Worm (Caenorhabditis elegans) whole organism, L4 larva: ENCODE results near the gene unc-79.

ENCODE experiments used
- F10B5.3 ChIP-seq: sonication (generic microtip); optimal IDR thresholded peaks from 2 replicates; lab custom pipeline; 2016; ENCODE audit warnings: mild to moderate bottlenecking, missing genetic modification characterization, missing compliant biosample characterization
- F26F4.8 ChIP-seq: fragments of 200-800 bp; sonication (Bioruptor generic); conservative IDR thresholded peaks from 2 replicates; pipeline ENCODE4 v1.3.6; 2022; ENCODE audit warnings: missing genetic modification characterization, missing compliant biosample characterization
- F44E2.7 ChIP-seq: fragments of 200-800 bp; sonication (Bioruptor generic); IDR thresholded peaks from 2 replicates; pipeline ENCODE4 v2.1.2; 2022; ENCODE audit warnings: missing genetic modification characterization, missing compliant biosample characterization
- T26A8.4 ChIP-seq: fragments of 200-800 bp; sonication (Bioruptor generic); IDR thresholded peaks from 2 replicates; pipeline ENCODE4 v1.3.6; 2022; ENCODE audit warnings: missing genetic modification characterization, missing compliant biosample characterization
- Y48G9A.11 ChIP-seq: fragments of 200-800 bp; sonication (Bioruptor generic); IDR thresholded peaks from 2 replicates; pipeline ENCODE4 v1.3.6; 2022; ENCODE audit warnings: missing genetic modification reagents, missing genetic modification characterization, missing compliant biosample characterization
- Y5F2A.4 ChIP-seq: fragments of 200-800 bp; sonication (Bioruptor generic); optimal IDR thresholded peaks from 2 replicates; lab custom pipeline; 2018; ENCODE audit warnings: mild to moderate bottlenecking, missing genetic modification characterization, missing compliant biosample characterization
- ZK337.2 ChIP-seq: fragments of 200-800 bp; sonication (Bioruptor generic); IDR thresholded peaks from 2 replicates; pipeline ENCODE4 v1.3.6; 2022; ENCODE audit warnings: missing genetic modification reagents, missing genetic modification characterization, missing compliant biosample characterization
- ZK546.5 ChIP-seq, 2 experiments: sonication (generic microtip); optimal IDR thresholded peaks; 2 replicates each; lab custom pipeline; 2017; ENCODE audit warnings: missing biosample characterization in 2 of 2, missing genetic modification characterization in 2 of 2
- attf-4 ChIP-seq: sonication (generic microtip); optimal IDR thresholded peaks from 3 replicates; lab custom pipeline; 2017; ENCODE audit warnings: missing biosample characterization, missing genetic modification characterization
- ceh-20 ChIP-seq: fragments of 200-800 bp; sonication (Bioruptor generic); IDR thresholded peaks from 2 replicates; pipeline ENCODE4 v1.3.6; 2022; ENCODE audit warnings: missing genetic modification reagents, missing genetic modification characterization, missing compliant biosample characterization
- ceh-28 ChIP-seq: fragments of 150-350 bp; optimal IDR thresholded peaks from 2 replicates; lab custom pipeline; 2014; ENCODE audit warnings: missing biosample characterization, missing genetic modification reagents, missing genetic modification characterization
- ceh-32 ChIP-seq: sonication (generic microtip); optimal IDR thresholded peaks from 2 replicates; lab custom pipeline; 2016; ENCODE audit warnings: mild to moderate bottlenecking, missing genetic modification characterization, missing compliant biosample characterization; ENCODE audit not compliant: poor library complexity
- ceh-44 ChIP-seq: fragments of 200-800 bp; sonication (Bioruptor generic); IDR thresholded peaks from 2 replicates; pipeline ENCODE4 v1.3.6; 2022; ENCODE audit warnings: missing genetic modification reagents, missing genetic modification characterization, missing compliant biosample characterization
- ceh-62 ChIP-seq: sonication (generic microtip); optimal IDR thresholded peaks from 2 replicates; lab custom pipeline; 2017; ENCODE audit warnings: missing biosample characterization, missing genetic modification characterization
- ces-1 ChIP-seq: fragments of 150-350 bp; sonication (generic microtip); optimal IDR thresholded peaks from 4 replicates; lab custom pipeline; 2014; ENCODE audit warnings: missing biosample characterization, missing genetic modification reagents, missing genetic modification characterization
- daf-19 ChIP-seq: fragments of 200-800 bp; sonication (Bioruptor generic); conservative IDR thresholded peaks from 2 replicates; pipeline ENCODE4 v1.3.6; 2022; ENCODE audit warnings: missing genetic modification characterization, missing compliant biosample characterization
- dmd-8 ChIP-seq: fragments of 200-800 bp; sonication (Bioruptor generic); IDR thresholded peaks from 2 replicates; pipeline ENCODE4 v1.3.6; 2022; ENCODE audit warnings: missing genetic modification characterization, missing compliant biosample characterization
- dpl-1 ChIP-seq: fragments of 150-350 bp; optimal IDR thresholded peaks from 2 replicates; lab custom pipeline; 2014; ENCODE audit warnings: missing biosample characterization, missing genetic modification reagents, missing genetic modification characterization
- egl-43 ChIP-seq: fragments of 200-800 bp; sonication (Bioruptor generic); IDR thresholded peaks from 2 replicates; pipeline ENCODE4 v1.3.6; 2022; ENCODE audit warnings: missing genetic modification reagents, missing genetic modification characterization, missing compliant biosample characterization
- hif-1 ChIP-seq, 2 experiments: sonication (generic microtip); optimal IDR thresholded peaks; 2 replicates each; lab custom pipeline; 2016 to 2017; ENCODE audit warnings: missing compliant biosample characterization in 2 of 2, missing genetic modification characterization in 2 of 2, missing genetic modification reagents in 2 of 2, missing genotype in 2 of 2, mild to moderate bottlenecking in 1 of 2
- lim-7 ChIP-seq: fragments of 200-800 bp; sonication (Bioruptor generic); IDR thresholded peaks from 2 replicates; pipeline ENCODE4 v1.3.6; 2022; ENCODE audit warnings: missing genetic modification characterization, missing compliant biosample characterization
- lin-1 ChIP-seq: fragments of 200-800 bp; sonication (Bioruptor generic); IDR thresholded peaks from 2 replicates; pipeline ENCODE4 v1.3.6; 2022; ENCODE audit warnings: missing genetic modification reagents, missing genetic modification characterization, missing compliant biosample characterization
- lin-13 ChIP-seq: fragments of 150-350 bp; optimal IDR thresholded peaks from 2 replicates; lab custom pipeline; 2014; ENCODE audit warnings: missing biosample characterization, missing genetic modification reagents, missing genetic modification characterization
- lin-15B ChIP-seq: fragments of 150-350 bp; sonication (generic microtip); optimal IDR thresholded peaks from 3 replicates; lab custom pipeline; 2014; ENCODE audit warnings: missing biosample characterization, missing genetic modification characterization
- lin-39 ChIP-seq: fragments of 150-350 bp; optimal IDR thresholded peaks from 2 replicates; lab custom pipeline; 2014; ENCODE audit warnings: missing biosample characterization, missing genetic modification reagents, missing genetic modification characterization
- lir-3 ChIP-seq: sonication (generic microtip); optimal IDR thresholded peaks from 2 replicates; lab custom pipeline; 2016; ENCODE audit warnings: mild to moderate bottlenecking, missing genetic modification characterization, missing compliant biosample characterization
- lsy-2 ChIP-seq, 2 experiments: fragments of 150-350 bp in 1 of 2; sonication (generic microtip) in 1 of 2; optimal IDR thresholded peaks; 2 replicates each; lab custom pipeline; 2014 to 2017; ENCODE audit warnings: missing biosample characterization in 2 of 2, missing genetic modification characterization in 2 of 2
- madf-5 ChIP-seq, 2 experiments: fragments of 200-800 bp; sonication (Bioruptor generic); IDR thresholded peaks; 2 replicates each; pipeline ENCODE4 v1.3.6; 2022; ENCODE audit warnings: missing compliant biosample characterization in 2 of 2, missing genetic modification characterization in 2 of 2
- mdl-1 ChIP-seq, 2 experiments: fragments of 150-350 bp in 1 of 2; sonication (generic microtip) in 1 of 2; optimal IDR thresholded peaks; 2 replicates each; lab custom pipeline; 2014 to 2017; ENCODE audit warnings: missing biosample characterization in 2 of 2, missing genetic modification characterization in 2 of 2
- mdt-29 ChIP-seq: fragments of 200-800 bp; sonication (Bioruptor generic); IDR thresholded peaks from 2 replicates; pipeline ENCODE4 v1.3.6; 2022; ENCODE audit warnings: missing genetic modification reagents, missing genetic modification characterization, missing compliant biosample characterization
- mes-2 ChIP-seq: sonication (generic microtip); optimal IDR thresholded peaks from 2 replicates; lab custom pipeline; 2016; ENCODE audit warnings: missing genotype, mild to moderate bottlenecking, missing genetic modification characterization, missing compliant biosample characterization; ENCODE audit not compliant: poor library complexity, severe bottlenecking
- mxl-2 ChIP-seq: fragments of 200-800 bp; sonication (Bioruptor generic); conservative IDR thresholded peaks from 2 replicates; pipeline ENCODE4 v1.3.6; 2022; ENCODE audit warnings: missing genetic modification reagents, missing genetic modification characterization, missing compliant biosample characterization
- nhr-102 ChIP-seq: sonication (generic microtip); optimal IDR thresholded peaks from 2 replicates; lab custom pipeline; 2016; ENCODE audit warnings: mild to moderate bottlenecking, missing genetic modification characterization, moderate library complexity, missing compliant biosample characterization
- nhr-11 ChIP-seq: fragments of 150-350 bp; optimal IDR thresholded peaks from 2 replicates; lab custom pipeline; 2014; ENCODE audit warnings: missing biosample characterization, missing genetic modification characterization
- nhr-111 ChIP-seq: fragments of 200-800 bp; sonication (Bioruptor generic); optimal IDR thresholded peaks from 2 replicates; lab custom pipeline; 2018; ENCODE audit warnings: mild to moderate bottlenecking, missing genetic modification characterization, missing compliant biosample characterization
- nhr-237 ChIP-seq: sonication (generic microtip); optimal IDR thresholded peaks from 2 replicates; lab custom pipeline; 2017; ENCODE audit warnings: missing biosample characterization, missing genetic modification characterization
- nhr-28 ChIP-seq: fragments of 150-350 bp; optimal IDR thresholded peaks from 2 replicates; lab custom pipeline; 2014; ENCODE audit warnings: missing biosample characterization, missing genetic modification characterization
- nhr-6 ChIP-seq: fragments of 150-350 bp; optimal IDR thresholded peaks from 2 replicates; lab custom pipeline; 2014; ENCODE audit warnings: missing biosample characterization, missing genetic modification characterization
- php-3 ChIP-seq: fragments of 200-800 bp; sonication (Bioruptor generic); IDR thresholded peaks from 2 replicates; pipeline ENCODE4 v1.3.6; 2022; ENCODE audit warnings: missing genetic modification reagents, missing genetic modification characterization, missing compliant biosample characterization
- pqm-1 ChIP-seq: sonication (generic microtip); optimal IDR thresholded peaks from 2 replicates; lab custom pipeline; 2017; ENCODE audit warnings: missing biosample characterization, missing genetic modification characterization
- rbr-2 ChIP-seq: sonication (generic microtip); optimal IDR thresholded peaks from 2 replicates; lab custom pipeline; 2016; ENCODE audit warnings: missing genotype, missing genetic modification characterization, missing compliant biosample characterization
- set-16 ChIP-seq: fragments of 200-800 bp; sonication (Bioruptor generic); IDR thresholded peaks from 2 replicates; pipeline ENCODE4 v1.3.6; 2022; ENCODE audit warnings: missing genetic modification reagents, missing genetic modification characterization, missing compliant biosample characterization
- skn-1 ChIP-seq: fragments of 150-350 bp; optimal IDR thresholded peaks from 2 replicates; lab custom pipeline; 2014; ENCODE audit warnings: missing biosample characterization, missing genetic modification characterization
- snpc-1.2 ChIP-seq: fragments of 200-800 bp; sonication (Bioruptor generic); IDR thresholded peaks from 2 replicates; pipeline ENCODE4 v1.3.6; 2022; ENCODE audit warnings: missing genetic modification reagents, missing genetic modification characterization, missing compliant biosample characterization
- snpc-4 ChIP-seq: fragments of 150-350 bp; optimal IDR thresholded peaks from 2 replicates; lab custom pipeline; 2014; ENCODE audit warnings: missing biosample characterization, missing genetic modification characterization
- spr-1 ChIP-seq: sonication (generic microtip); optimal IDR thresholded peaks from 2 replicates; lab custom pipeline; 2016; ENCODE audit warnings: mild to moderate bottlenecking, missing genetic modification characterization, missing compliant biosample characterization
- spr-3 ChIP-seq: fragments of 200-800 bp; sonication (Bioruptor generic); optimal IDR thresholded peaks from 2 replicates; lab custom pipeline; 2018; ENCODE audit warnings: mild to moderate bottlenecking, missing genetic modification characterization, missing compliant biosample characterization
- tag-97 ChIP-seq: fragments of 200-800 bp; sonication (Bioruptor generic); IDR thresholded peaks from 2 replicates; pipeline ENCODE4 v1.3.6; 2022; ENCODE audit warnings: missing genetic modification characterization, missing compliant biosample characterization
- unc-130 ChIP-seq: sonication (generic microtip); optimal IDR thresholded peaks from 2 replicates; lab custom pipeline; 2016; ENCODE audit warnings: missing genetic modification reagents, missing genetic modification characterization, missing compliant biosample characterization
- unc-39 ChIP-seq: sonication (generic microtip); optimal IDR thresholded peaks from 2 replicates; lab custom pipeline; 2017; ENCODE audit warnings: missing biosample characterization, missing genetic modification characterization
- zfp-3 ChIP-seq: fragments of 200-800 bp; sonication (Bioruptor generic); conservative IDR thresholded peaks from 2 replicates; pipeline ENCODE4 v1.3.6; 2022; ENCODE audit warnings: missing genetic modification reagents, missing genetic modification characterization, missing compliant biosample characterization
- zip-11 ChIP-seq: fragments of 200-800 bp; sonication (Bioruptor generic); IDR thresholded peaks from 2 replicates; pipeline ENCODE4 v1.3.6; 2022; ENCODE audit warnings: missing genetic modification characterization, missing compliant biosample characterization
- zip-2 ChIP-seq: fragments of 150-350 bp; optimal IDR thresholded peaks from 2 replicates; lab custom pipeline; 2014; ENCODE audit warnings: missing biosample characterization, missing genetic modification characterization

unc-79 gene

ce11 chrIII:4018095-4018498 is 48.3 kb upstream of the unc-79 start (continued):
- TF ChIP-seq skn-1, result no peak
- peak; percentile 68 for TF ChIP-seq set-16 (GFP tag; lab: Robert Waterston, UW)
- no peak for TF ChIP-seq unc-39
- TF ChIP-seq ceh-28 (tag; lab: Kevin White, UChicago), result peak; percentile 76
- peak; percentile 10 for TF ChIP-seq spr-1 (tag; lab: Kevin White, UChicago)
- no peak for TF ChIP-seq ceh-32 (tag; lab: Kevin White, UChicago)
- TF ChIP-seq dpl-1 (GFP tag; lab: Kevin White, UChicago), result peak; percentile 1
- TF ChIP-seq daf-19 (GFP tag; lab: Robert Waterston, UW), result no peak
- no peak for TF ChIP-seq tag-97 (GFP tag; lab: Robert Waterston, UW)
- TF ChIP-seq F26F4.8 (GFP tag; lab: Robert Waterston, UW), result 0 out of 2 replicates have a peak, but pooled peaks have one; percentile 34
- no peak for TF ChIP-seq zfp-3 (GFP tag; lab: Robert Waterston, UW)
- TF ChIP-seq ZK337.2 (GFP tag; lab: Robert Waterston, UW), result no peak
- TF ChIP-seq nhr-6 (tag; lab: Kevin White, UChicago), result peak; percentile 36
- TF ChIP-seq snpc-1.2 (GFP tag; lab: Robert Waterston, UW), result no peak
- no peak for TF ChIP-seq attf-4 (tag; lab: Kevin White, UChicago)
- TF ChIP-seq lin-13 (GFP tag; lab: Kevin White, UChicago), result peak; percentile 71
- TF ChIP-seq nhr-237 (tag; lab: Kevin White, UChicago), result no peak
- TF ChIP-seq lsy-2 (tag; optimal IDR thresholded peaks at IDR 0.05; lab: Kevin White, UChicago), result peak; percentile 67 to 87
- TF ChIP-seq pqm-1 (tag; lab: Kevin White, UChicago), result no peak
- TF ChIP-seq T26A8.4 (GFP tag; lab: Robert Waterston, UW), result no peak
- no peak for TF ChIP-seq F44E2.7 (GFP tag; lab: Robert Waterston, UW)
- no peak for TF ChIP-seq madf-5 (GFP tag; IDR thresholded peaks at IDR 0.05; lab: Robert Waterston, UW)
- no peak for TF ChIP-seq mdt-29 (GFP tag; lab: Robert Waterston, UW)
- no peak for TF ChIP-seq lim-7
- TF ChIP-seq nhr-11, result peak; percentile 88
- peak in 1 of 2 experiments; percentile 61 for TF ChIP-seq mdl-1 (tag; optimal IDR thresholded peaks at IDR 0.05; lab: Kevin White, UChicago)
- TF ChIP-seq ceh-20, result peak; percentile 82
- no peak for TF ChIP-seq lin-39 (tag; lab: Kevin White, UChicago)
- no peak for TF ChIP-seq nhr-102
- no peak for TF ChIP-seq F10B5.3 (tag; lab: Kevin White, UChicago)
- no peak for TF ChIP-seq nhr-111 (GFP tag; lab: Kevin White, UChicago)
- no peak for TF ChIP-seq ceh-62
- no peak for TF ChIP-seq ceh-44
- TF ChIP-seq lin-1 (GFP tag; lab: Robert Waterston, UW), result no peak
- TF ChIP-seq php-3 (GFP tag; lab: Robert Waterston, UW), result no peak
- peak; percentile 80 for TF ChIP-seq rbr-2 (tag; lab: Kevin White, UChicago)
- TF ChIP-seq egl-43, result peak; percentile 80
- peak in 1 of 2 experiments; percentile 58 for TF ChIP-seq hif-1 (tag; optimal IDR thresholded peaks at IDR 0.05; lab: Kevin White, UChicago)
- TF ChIP-seq ces-1 (GFP tag; lab: Kevin White, UChicago), result no peak
- peak; percentile 64 for TF ChIP-seq mes-2
- no peak for TF ChIP-seq lin-15B (tag; lab: Kevin White, UChicago)
- no peak for TF ChIP-seq ZK546.5 (tag; optimal IDR thresholded peaks at IDR 0.05; lab: Kevin White, UChicago)
- no peak for TF ChIP-seq mxl-2 (GFP tag; lab: Robert Waterston, UW)
- no peak; the same call in 1 of the 2 replicates for TF ChIP-seq dmd-8 (GFP tag; lab: Robert Waterston, UW)
- no peak for TF ChIP-seq Y5F2A.4
- no peak for TF ChIP-seq unc-130 (GFP tag; lab: Kevin White, UChicago)
- no peak for TF ChIP-seq nhr-28
- TF ChIP-seq zip-11 (GFP tag; lab: Robert Waterston, UW), result no peak
- no peak for TF ChIP-seq zip-2 (tag; lab: Kevin White, UChicago)
- peak; percentile 7 for TF ChIP-seq lir-3 (tag; lab: Kevin White, UChicago)
- TF ChIP-seq Y48G9A.11 (GFP tag; lab: Robert Waterston, UW), result no peak; the same call in 1 of the 2 replicates
- no peak for TF ChIP-seq spr-3
- TF ChIP-seq snpc-4, result no peak
